Fruit fly (Drosophila melanogaster) ovary, adult (tissue): ENCODE measurements around the gene spas.

Source experiments
- CG17801 ChIP-seq: fragments of 200-800 bp; optimal IDR thresholded peaks from 2 replicates; lab custom pipeline; 2019; ENCODE audit warnings: missing biosample characterization, mild to moderate bottlenecking, missing genetic modification characterization, moderate library complexity; ENCODE audit not compliant: partially characterized antibody

Gene spas

dm6 chr3R:24037538-24038265 is at the start of gene spas:
Gene spas, plus strand, starts transcription at chr3R:24038215.
- TF ChIP-seq CG17801 (GFP tag; lab: Kevin White, UChicago) = no peak

dm6 chr3R:23991364-23991763 is 46.7 kb upstream of the spas start:
- no peak for TF ChIP-seq CG17801 (GFP tag; lab: Kevin White, UChicago)

DNA sequence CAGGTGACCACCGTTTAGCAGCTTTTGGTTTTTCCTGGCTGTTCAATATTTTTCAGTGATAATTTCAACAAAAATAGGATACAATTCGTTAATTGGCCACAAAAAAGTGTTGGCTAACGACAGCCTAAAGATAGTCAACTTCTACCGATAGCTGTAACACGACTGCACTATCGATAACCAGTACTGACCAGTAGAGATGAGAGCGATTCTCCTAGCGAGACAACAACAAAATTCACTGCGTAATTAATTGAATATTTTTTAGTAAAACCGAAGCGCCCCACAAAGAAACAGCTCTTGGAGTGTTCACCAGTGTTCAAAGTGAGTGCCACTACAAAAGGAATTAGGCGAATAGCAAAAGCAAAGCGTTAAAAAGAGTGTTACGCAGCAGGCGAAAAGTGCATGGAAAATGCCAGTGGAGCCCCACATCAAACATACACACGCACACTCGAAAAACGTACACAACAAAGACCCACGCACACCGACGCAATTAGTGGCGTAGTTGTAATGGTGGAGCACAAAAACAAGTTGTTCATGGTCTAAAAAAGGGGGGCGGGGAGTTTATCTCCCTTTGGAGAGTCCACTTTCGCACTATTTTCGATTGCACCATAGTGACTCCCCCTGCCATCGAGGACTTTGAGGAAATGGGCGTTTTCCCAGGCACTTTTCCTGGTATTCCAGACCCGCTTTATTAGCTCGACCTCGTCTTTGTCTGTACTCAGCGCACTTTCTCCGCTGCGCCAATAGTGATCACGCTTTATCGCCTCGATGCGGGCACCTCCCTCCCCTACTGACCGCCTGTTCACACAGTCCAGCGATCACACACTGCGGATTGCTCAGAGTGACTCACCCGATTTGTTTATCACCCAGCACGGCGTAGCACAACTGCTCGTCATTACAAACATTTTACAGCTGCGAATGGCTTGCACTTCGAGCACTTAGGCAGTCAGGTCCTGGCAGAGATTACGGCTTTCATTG is 44.9 kb upstream of the spas start, which contains the start of the genes Epp and Rab7:
Gene Epp, minus strand, starts transcription at position 94 of the 975 bp plus-strand sequence.
Gene Rab7, plus strand, starts transcription at position 186 of the 975 bp plus-strand sequence.
- peak; percentile 52 for TF ChIP-seq CG17801 (GFP tag; lab: Kevin White, UChicago)

DNA sequence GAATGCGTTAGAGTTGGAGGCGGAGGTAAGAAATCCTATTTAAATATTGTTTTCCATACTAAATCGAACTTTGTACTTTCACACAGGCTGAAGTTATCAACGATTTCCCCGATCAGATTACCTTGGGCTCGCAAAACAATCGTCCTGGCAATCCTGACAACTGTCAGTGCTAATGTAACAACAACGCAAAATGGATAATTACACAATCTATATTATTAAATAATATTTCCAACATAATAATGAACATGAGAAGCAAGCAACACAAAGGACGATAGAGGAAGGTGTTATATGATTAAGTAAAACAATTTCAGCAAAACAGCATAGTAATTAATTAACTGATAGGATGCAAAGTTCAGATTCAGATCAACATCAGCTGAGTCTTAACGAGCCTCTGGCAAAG is 43.4 kb upstream of the spas start:
- TF ChIP-seq CG17801 (GFP tag; lab: Kevin White, UChicago) = no peak

DNA sequence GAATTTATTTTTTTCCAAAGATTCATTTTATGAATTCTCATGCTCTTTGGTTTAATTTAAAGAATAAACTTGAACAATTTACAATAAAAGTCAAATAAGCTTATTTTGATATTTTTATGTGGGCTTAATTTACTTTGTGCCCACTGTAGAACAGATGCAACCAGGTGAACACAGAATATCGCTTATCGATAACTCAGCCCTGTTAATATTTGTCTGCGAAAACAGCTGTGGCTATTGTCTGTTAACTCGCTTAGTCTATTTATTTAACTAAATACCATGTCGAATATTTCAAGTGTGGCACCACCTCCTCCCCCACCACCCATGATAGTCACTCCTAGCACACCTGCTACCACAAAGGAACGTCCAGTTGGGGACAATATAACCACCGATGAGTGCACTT is 42.6 kb upstream of the spas start, which contains the start of gene CG33108:
Gene CG33108, plus strand, starts transcription at position 200 of the 400 bp plus-strand sequence.
- TF ChIP-seq CG17801 (GFP tag; lab: Kevin White, UChicago) = no peak

DNA sequence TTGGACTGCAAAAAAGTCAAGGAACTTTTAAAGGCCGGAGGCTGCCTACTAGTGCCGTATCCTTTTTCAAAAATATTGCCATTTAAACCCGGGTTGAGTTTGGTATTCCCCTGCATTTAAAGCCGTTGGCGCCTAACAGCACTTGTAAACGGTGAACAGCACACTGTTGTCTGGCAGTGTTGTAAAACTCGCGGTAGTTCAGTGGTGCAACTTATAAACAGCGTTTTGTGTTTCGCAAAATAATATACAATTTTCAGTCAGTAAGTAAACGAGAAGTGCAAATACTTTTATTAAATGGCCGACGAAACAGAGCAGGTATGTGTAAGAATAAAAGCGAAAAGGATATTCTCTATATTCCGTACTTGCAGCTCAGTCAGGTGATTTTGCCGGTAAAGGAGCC is 41.8 kb upstream of the spas start, which contains the start of gene LSm3:
Gene LSm3, plus strand, starts transcription at position 39 of the 400 bp plus-strand sequence.
- TF ChIP-seq CG17801 (GFP tag; lab: Kevin White, UChicago) = peak; percentile 49

DNA sequence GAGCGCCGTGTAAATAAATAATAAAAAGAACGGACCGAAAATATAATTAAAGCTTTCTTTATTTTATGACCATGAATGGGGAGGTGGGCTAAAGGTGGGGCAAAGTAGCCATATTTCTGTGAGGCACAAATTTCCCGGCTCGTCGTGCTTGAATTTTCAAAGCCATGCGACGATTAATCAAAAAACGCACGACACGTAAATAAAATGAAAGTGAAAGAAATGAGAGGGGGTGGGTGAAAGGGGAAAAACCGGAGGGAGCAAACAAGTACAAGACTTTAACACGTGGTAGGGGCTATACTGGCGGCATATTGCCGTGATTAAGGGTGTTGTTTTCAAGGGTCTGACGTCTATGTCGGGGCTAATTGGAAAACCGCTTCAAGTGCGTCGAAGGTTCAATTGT is 36.9 kb upstream of the spas start:
- no peak for TF ChIP-seq CG17801 (GFP tag; lab: Kevin White, UChicago)

DNA sequence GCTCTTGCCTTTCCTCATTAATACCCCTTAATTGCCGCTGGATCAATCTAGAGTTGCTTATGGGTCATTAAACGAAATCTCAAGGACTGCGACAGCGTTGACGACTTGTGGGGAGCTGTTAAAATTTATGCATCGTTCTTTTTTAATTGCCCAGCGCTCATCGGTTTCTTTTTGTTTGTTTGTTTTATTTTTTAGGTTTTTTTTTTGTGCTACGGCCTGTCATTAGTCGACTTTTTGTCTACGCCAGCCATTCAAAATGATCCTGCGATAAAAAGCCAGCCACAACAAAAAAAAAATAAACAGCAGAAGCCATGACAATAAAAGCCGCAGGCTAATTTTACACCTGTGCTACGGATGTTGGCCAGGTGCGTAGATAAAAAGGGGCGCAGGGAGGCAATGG is 34.1 kb upstream of the spas start:
- no peak for TF ChIP-seq CG17801 (GFP tag; lab: Kevin White, UChicago)

dm6 chr3R:24006449-24007159 is 31.4 kb upstream of the spas start:
- peak; percentile 14 for TF ChIP-seq CG17801 (GFP tag; lab: Kevin White, UChicago)

DNA sequence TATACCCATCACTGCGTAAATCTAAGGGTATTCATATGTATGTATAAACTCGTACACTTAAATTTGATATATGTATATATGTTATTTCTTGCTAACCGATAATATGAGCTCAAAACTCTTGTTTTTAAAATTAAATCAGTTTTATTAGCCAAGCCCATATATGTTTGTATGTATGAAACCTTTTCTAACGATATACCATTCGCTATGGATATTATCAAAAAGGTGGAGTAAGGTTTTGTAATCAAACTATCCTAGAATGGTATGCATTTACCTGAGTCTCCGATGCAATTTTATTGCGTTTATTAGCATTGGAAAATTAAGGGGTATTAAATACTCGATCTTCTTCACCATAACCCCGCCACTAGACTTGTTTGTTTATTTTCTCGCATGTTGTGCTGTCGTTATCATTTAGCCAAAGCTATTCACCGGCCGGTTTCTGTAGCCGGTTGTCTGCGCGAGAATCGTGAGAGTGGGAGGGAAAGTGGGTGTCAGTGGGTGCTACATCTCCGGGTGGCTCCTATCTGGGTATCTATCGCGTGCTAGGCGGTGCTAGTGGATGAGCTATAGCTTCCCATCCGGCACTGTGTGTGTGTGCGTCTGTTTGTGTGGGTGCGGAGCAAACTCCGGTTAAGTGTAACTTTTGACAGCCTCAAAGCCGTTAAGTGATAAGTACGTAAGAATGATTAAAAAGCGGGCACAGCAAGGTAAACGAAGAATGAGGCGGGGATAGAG is 30.1 kb upstream of the spas start:
- TF ChIP-seq CG17801 (GFP tag; lab: Kevin White, UChicago) = no peak

DNA sequence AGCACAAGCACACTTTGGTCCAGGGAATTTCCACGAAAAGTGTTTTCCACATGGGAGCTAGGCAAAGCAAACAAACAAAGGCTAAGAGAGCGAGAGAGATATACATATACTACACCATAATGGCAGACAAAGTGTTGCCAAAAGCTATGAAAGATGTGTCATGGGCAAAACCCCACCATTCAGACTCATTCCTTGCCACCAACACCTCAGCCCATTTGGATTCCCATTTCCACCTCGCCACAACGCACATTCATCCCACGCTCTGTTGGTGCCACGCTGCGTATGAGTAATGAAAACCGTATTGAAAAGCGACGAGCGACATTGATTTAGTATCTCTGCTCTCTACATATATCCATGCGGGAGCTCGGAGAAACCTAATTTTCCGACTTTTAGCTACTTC is 29.1 kb upstream of the spas start:
- no peak for TF ChIP-seq CG17801 (GFP tag; lab: Kevin White, UChicago)

dm6 chr3R:24010637-24011214 is 27.3 kb upstream of the spas start:
- TF ChIP-seq CG17801 (GFP tag; lab: Kevin White, UChicago) = no peak

DNA sequence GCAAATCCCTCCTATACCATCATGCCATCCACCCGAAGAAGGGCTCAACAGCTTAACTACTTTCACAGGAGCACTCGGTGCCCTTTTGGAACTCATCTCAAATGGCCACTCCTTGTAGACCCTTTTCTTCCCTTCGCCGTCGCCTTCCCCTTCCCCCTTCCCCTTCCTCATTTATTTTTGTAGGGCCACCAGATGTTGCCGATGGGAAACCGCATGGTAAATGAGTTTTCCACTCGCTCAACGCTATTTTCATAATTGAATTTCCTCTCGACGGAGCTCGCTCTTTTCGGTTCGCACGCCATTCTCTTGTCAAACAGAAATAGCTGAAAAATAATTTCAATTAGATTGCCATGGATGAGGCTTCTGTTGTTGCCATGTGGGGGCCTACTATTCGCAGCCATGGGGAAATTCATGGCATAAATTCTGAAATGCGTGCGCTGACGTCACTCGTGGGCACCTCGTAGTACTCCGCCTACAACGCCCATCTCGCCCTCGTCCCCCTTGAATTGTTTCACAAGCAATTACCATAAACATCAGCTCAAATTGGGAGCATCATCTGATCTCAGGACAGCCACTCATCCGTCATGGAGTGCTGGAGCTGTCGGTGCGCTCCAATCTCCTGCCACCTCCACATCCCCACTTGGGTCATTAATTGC is 25.8 kb upstream of the spas start:
- no peak for TF ChIP-seq CG17801 (GFP tag; lab: Kevin White, UChicago)
